Fruit fly (Drosophila melanogaster): ENCODE measurements around the gene CG4440.
A peak's percentile ranks its signal among the peaks of the same experiment; 100 is the strongest.

CG4440 gene

DNA sequence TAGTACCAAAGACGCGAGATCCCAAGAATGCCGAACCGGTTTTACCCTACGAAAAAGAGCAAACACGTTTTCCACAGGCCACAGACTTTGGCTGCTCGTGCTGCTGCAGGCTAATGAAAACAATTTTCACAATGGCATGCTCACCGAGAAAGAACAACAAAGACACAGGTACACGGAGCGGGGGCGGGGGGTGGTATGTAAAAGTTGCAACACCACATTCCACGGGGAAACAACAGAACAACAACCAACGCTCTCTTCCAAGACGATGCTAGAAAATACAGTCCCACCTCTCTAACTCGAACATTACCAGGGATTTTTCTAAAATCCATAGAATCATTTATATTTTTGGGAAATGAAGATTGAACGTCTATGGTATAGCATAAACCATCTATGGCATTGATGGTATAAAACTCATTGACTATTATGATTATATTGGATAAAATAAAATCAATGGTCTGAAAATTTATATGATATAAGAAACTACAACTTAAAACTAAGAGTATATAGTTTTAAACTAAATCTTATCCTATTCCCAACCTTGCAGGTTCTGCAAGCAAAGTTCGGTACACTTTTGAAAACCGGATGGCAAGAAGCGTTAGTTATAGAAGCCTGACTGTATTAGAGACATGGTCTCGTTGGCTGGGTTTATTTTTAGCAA, 48.2 kb upstream of the CG4440 start (continued):
- TF ChIP-seq CG15601 (tag; optimal IDR thresholded peaks at IDR 0.05) (peak; percentile 16), Lpt (GFP tag; optimal IDR thresholded peaks at IDR 0.05) (peak; percentile 89), CG10267 (tag; optimal IDR thresholded peaks at IDR 0.05) (peak; percentile 8), sens (GFP tag) (peak; percentile 77), vvl (GFP tag; IDR thresholded peaks at IDR 0.05) (peak; percentile 22; the same call in 1 of the 2 replicates), gem (tag; optimal IDR thresholded peaks at IDR 0.05) (peak; percentile 42), CG12391 (tag; optimal IDR thresholded peaks at IDR 0.05) (peak; percentile 7), CG2889 (GFP tag; IDR thresholded peaks at IDR 0.05) (no peak), Xrp1 (GFP tag; IDR thresholded peaks at IDR 0.05) (0 out of 2 replicates have a peak, but pooled peaks have one; percentile 15), nmo (GFP tag; optimal IDR thresholded peaks at IDR 0.05) (peak; percentile 21), CG8924 (tag; optimal IDR thresholded peaks at IDR 0.05) (peak; percentile 15), row (GFP tag; IDR thresholded peaks at IDR 0.05) (0 out of 3 replicates have a peak, but pooled peaks have one; percentile 20), Ets65A (GFP tag) (peak; percentile 38), CG11504 (tag; optimal IDR thresholded peaks at IDR 0.05) (peak; percentile 16), grau (tag; optimal IDR thresholded peaks at IDR 0.05) (peak; percentile 92), E2f2 (GFP tag; IDR thresholded peaks at IDR 0.05) (no peak), CG18262 (tag; optimal IDR thresholded peaks at IDR 0.05) (peak; percentile 39), Sox100B (GFP tag; optimal IDR thresholded peaks at IDR 0.05) (peak; percentile 25), CG4328 (GFP tag; optimal IDR thresholded peaks at IDR 0.05) (no peak), pita (GFP tag; optimal IDR thresholded peaks at IDR 0.05) (no peak), E2f1 (GFP tag; IDR thresholded peaks at IDR 0.05) (no peak), bsh (GFP tag; optimal IDR thresholded peaks at IDR 0.05) (peak; percentile 23 to 34), CG33557 (GFP tag; optimal IDR thresholded peaks at IDR 0.05) (peak; percentile 38), kni (GFP tag; optimal IDR thresholded peaks at IDR 0.05) (peak; percentile 19), crol (GFP tag; IDR thresholded peaks at IDR 0.05) (peak; percentile 83), Trl (optimal IDR thresholded peaks at IDR 0.05) (peak; percentile 28 to 30), Trl (GFP tag; optimal IDR thresholded peaks at IDR 0.05) (no peak), Ssrp (tag; optimal IDR thresholded peaks at IDR 0.05) (peak; percentile 26)

DNA sequence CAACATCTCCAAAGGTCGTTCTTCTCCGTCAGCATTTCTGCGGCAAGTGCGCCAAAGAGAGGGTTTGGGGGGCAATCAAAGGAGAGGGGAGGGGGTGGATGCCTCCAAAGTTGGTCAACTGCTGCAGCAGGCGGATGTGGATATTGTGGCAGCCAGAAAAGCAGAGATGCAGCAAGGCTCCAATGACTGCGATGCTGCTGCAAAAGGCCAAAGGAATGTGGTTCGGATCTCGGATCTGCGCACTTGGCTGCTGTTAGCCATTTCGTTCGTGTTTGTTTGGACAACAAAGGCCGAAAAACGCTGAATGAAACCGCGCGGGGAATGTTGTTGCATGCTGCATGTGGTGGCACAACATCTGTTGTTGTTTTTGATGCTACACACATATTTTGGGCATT, 47.7 kb upstream of the CG4440 start:
- TF ChIP-seq crol (GFP tag; IDR thresholded peaks at IDR 0.05) (peak; percentile 44), ap (GFP tag; IDR thresholded peaks at IDR 0.05) (no peak), sd (tag; optimal IDR thresholded peaks at IDR 0.05) (peak; percentile 13), pfk (GFP tag; optimal IDR thresholded peaks at IDR 0.05) (peak; percentile 24), tgo (GFP tag; IDR thresholded peaks at IDR 0.05) (no peak), chinmo (GFP tag; IDR thresholded peaks at IDR 0.05; ENCODE audit: partially characterized antibody) (0 out of 4 replicates have a peak, but pooled peaks have one; percentile 23), Opbp (GFP tag; IDR thresholded peaks at IDR 0.05; ENCODE audit: partially characterized antibody) (0 out of 3 replicates have a peak, but pooled peaks have one; percentile 22), twi (tag; optimal IDR thresholded peaks at IDR 0.05) (peak; percentile 82), D (optimal IDR thresholded peaks at IDR 0.05) (peak; percentile 58), D (GFP tag; optimal IDR thresholded peaks at IDR 0.05) (no peak)

DNA sequence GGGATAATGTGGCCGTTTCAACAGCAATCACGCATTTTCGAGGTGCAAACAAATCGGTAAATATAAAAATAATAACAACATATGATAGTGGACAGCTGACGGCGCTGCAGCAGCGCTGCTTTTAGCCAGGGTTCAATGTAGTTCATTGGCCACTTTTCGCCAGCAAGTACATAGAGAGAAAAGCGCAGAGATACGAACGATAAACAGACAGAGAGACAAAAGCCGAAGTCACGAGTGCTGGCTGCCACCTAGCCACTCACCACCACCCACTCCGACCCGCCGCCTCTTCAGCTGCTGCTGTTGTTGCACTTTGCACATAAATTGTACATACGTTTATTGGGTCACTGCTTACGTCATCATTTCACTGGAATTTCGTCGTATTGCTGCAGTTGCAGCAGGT, 46.9 kb upstream of the CG4440 start:
- TF ChIP-seq CG16863 (GFP tag; optimal IDR thresholded peaks at IDR 0.05) (no peak), HmgD (GFP tag; optimal IDR thresholded peaks at IDR 0.05) (no peak), Med (GFP tag) (peak; percentile 55), CG18599 (GFP tag; optimal IDR thresholded peaks at IDR 0.05) (no peak), ci (GFP tag; IDR thresholded peaks at IDR 0.05) (peak; percentile 53; the same call in 1 of the 3 replicates), Fer2 (tag; optimal IDR thresholded peaks at IDR 0.05) (no peak), sc (optimal IDR thresholded peaks at IDR 0.05) (no peak), sc (GFP tag; optimal IDR thresholded peaks at IDR 0.05) (no peak), so (GFP tag; IDR thresholded peaks at IDR 0.05) (no peak), crp (GFP tag; optimal IDR thresholded peaks at IDR 0.05) (peak; percentile 9 to 33), CG17912 (GFP tag; optimal IDR thresholded peaks at IDR 0.05) (no peak), Pdp1 (GFP tag; optimal IDR thresholded peaks at IDR 0.05) (peak in 1 of 2 experiments; percentile 44), CG6254 (GFP tag; optimal IDR thresholded peaks at IDR 0.05) (no peak)
